Worm (Caenorhabditis elegans): ENCODE measurements around the gene srb-19.

- TF ChIP-seq ZK185.1 (tag; optimal IDR thresholded peaks at IDR 0.05; ENCODE audit: poor library complexity, severe bottlenecking) (no peak), madf-6 (GFP tag; IDR thresholded peaks at IDR 0.05) (no peak), tbx-9 (tag; optimal IDR thresholded peaks at IDR 0.05; ENCODE audit: borderline replicate concordance) (no peak)
These were observed 27.1 kb downstream of the srb-19 start, which contains the start of gene srbc-10 for ce11 chrV:7492924-7493323.

Data from whole organism, young adult.